Worm (Caenorhabditis elegans): Measurements from ENCODE around the gene srw-11.

- TF ChIP-seq fax-1 (tag; optimal IDR thresholded peaks at IDR 0.05) (no peak), ama-1 (optimal IDR thresholded peaks at IDR 0.05) (no peak), hlh-15 (tag; optimal IDR thresholded peaks at IDR 0.05) (no peak), nhr-11 (tag; optimal IDR thresholded peaks at IDR 0.05) (no peak), lim-6 (tag; optimal IDR thresholded peaks at IDR 0.05) (no peak), ttx-3 (tag; optimal IDR thresholded peaks at IDR 0.05) (no peak), pag-3 (tag; optimal IDR thresholded peaks at IDR 0.05; ENCODE audit: borderline replicate concordance) (no peak), pha-4 (tag; optimal IDR thresholded peaks at IDR 0.05) (no peak), pqm-1 (tag; optimal IDR thresholded peaks at IDR 0.05) (no peak), hlh-13 (GFP tag; optimal IDR thresholded peaks at IDR 0.05) (no peak)
Observed at ce11 chrV:15191971-15192370, 48.1 kb downstream of the srw-11 start.
